Worm (Caenorhabditis elegans): ENCODE data around the gene eat-2.

eat-2 gene

ce11 chrII:14154357-14154756 lies 17.1 kb downstream of the eat-2 start, which contains the start of gene Y48B6A.1:
Gene Y48B6A.1 (minus strand): TSS chrII:14154373.
- TF ChIP-seq tbx-37 (GFP tag; conservative IDR thresholded peaks at IDR 0.05): peak; percentile 69
- no peak for TF ChIP-seq hmbx-1 (tag; optimal IDR thresholded peaks at IDR 0.05)
- peak; percentile 76 for TF ChIP-seq pes-1 (GFP tag; IDR thresholded peaks at IDR 0.05)
- peak; percentile 50; the same call in 1 of the 2 replicates for TF ChIP-seq flt-1 (GFP tag; IDR thresholded peaks at IDR 0.05)
- TF ChIP-seq hmg-4 (GFP tag; optimal IDR thresholded peaks at IDR 0.05): peak; percentile 79
- no peak for TF ChIP-seq sea-1 (GFP tag; conservative IDR thresholded peaks at IDR 0.05)
- peak; percentile 6 for TF ChIP-seq hnd-1 (tag; optimal IDR thresholded peaks at IDR 0.05)
- no peak for TF ChIP-seq tra-4 (tag; optimal IDR thresholded peaks at IDR 0.05)
- peak; percentile 86 for TF ChIP-seq F13C5.2 (tag; optimal IDR thresholded peaks at IDR 0.05)

ce11 chrII:14152274-14152673 lies 19.2 kb downstream of the eat-2 start:
- no peak for TF ChIP-seq ets-7 (tag; optimal IDR thresholded peaks at IDR 0.05)
- no peak for TF ChIP-seq hmg-4 (GFP tag; optimal IDR thresholded peaks at IDR 0.05)
- TF ChIP-seq ceh-36 (tag; optimal IDR thresholded peaks at IDR 0.05): no peak
- TF ChIP-seq hmbx-1 (tag; optimal IDR thresholded peaks at IDR 0.05): no peak

ce11 chrII:14150031-14150430 lies 21.4 kb downstream of the eat-2 start, which contains the start of gene W03H9.1:
Gene W03H9.1 (minus strand): TSS chrII:14150131.
- TF ChIP-seq flt-1 (GFP tag; IDR thresholded peaks at IDR 0.05): no peak
- no peak for TF ChIP-seq ama-1 (optimal IDR thresholded peaks at IDR 0.05)
- no peak for TF ChIP-seq hnd-1 (tag; optimal IDR thresholded peaks at IDR 0.05)
- no peak for TF ChIP-seq tbx-37 (GFP tag; conservative IDR thresholded peaks at IDR 0.05)
- no peak for TF ChIP-seq F13C5.2 (tag; optimal IDR thresholded peaks at IDR 0.05)
- no peak for TF ChIP-seq tbx-11 (GFP tag; IDR thresholded peaks at IDR 0.05)
- no peak for TF ChIP-seq ceh-13 (GFP tag; optimal IDR thresholded peaks at IDR 0.05)
- no peak for TF ChIP-seq ets-7 (tag; optimal IDR thresholded peaks at IDR 0.05)
- TF ChIP-seq sea-1 (GFP tag; conservative IDR thresholded peaks at IDR 0.05): no peak
- no peak for TF ChIP-seq aly-1 (tag; optimal IDR thresholded peaks at IDR 0.05)
- no peak for TF ChIP-seq pes-1 (GFP tag; IDR thresholded peaks at IDR 0.05)
- no peak for TF ChIP-seq hmg-4 (GFP tag; optimal IDR thresholded peaks at IDR 0.05)
- no peak for TF ChIP-seq ceh-36 (tag; optimal IDR thresholded peaks at IDR 0.05)
- TF ChIP-seq hmbx-1 (tag; optimal IDR thresholded peaks at IDR 0.05): no peak
- no peak for TF ChIP-seq B0310.2 (tag; optimal IDR thresholded peaks at IDR 0.05)

ce11 chrII:14143838-14144268 lies 27.6 kb downstream of the eat-2 start, which contains the start of gene W03H9.2:
Gene W03H9.2 (minus strand): TSS chrII:14143869.
- TF ChIP-seq tbx-37 (GFP tag; conservative IDR thresholded peaks at IDR 0.05) (peak; percentile 68; the same call in 1 of the 2 replicates), ceh-36 (tag; optimal IDR thresholded peaks at IDR 0.05) (no peak), F13C5.2 (tag; optimal IDR thresholded peaks at IDR 0.05) (peak; percentile 77), hnd-1 (tag; optimal IDR thresholded peaks at IDR 0.05) (peak; percentile 55), tbx-11 (GFP tag; IDR thresholded peaks at IDR 0.05) (0 out of 2 replicates have a peak, but pooled peaks have one; percentile 19), hmbx-1 (tag; optimal IDR thresholded peaks at IDR 0.05) (peak; percentile 56), aly-1 (tag; optimal IDR thresholded peaks at IDR 0.05) (peak; percentile 46), hmg-4 (GFP tag; optimal IDR thresholded peaks at IDR 0.05) (peak; percentile 68), ama-1 (optimal IDR thresholded peaks at IDR 0.05) (no peak), pes-1 (GFP tag; IDR thresholded peaks at IDR 0.05) (peak; percentile 76), ceh-13 (GFP tag; optimal IDR thresholded peaks at IDR 0.05) (peak; percentile 52), flt-1 (GFP tag; IDR thresholded peaks at IDR 0.05) (0 out of 2 replicates have a peak, but pooled peaks have one; percentile 49), sea-1 (GFP tag; conservative IDR thresholded peaks at IDR 0.05) (no peak), ets-7 (tag; optimal IDR thresholded peaks at IDR 0.05) (peak; percentile 68), tra-4 (tag; optimal IDR thresholded peaks at IDR 0.05) (no peak), B0310.2 (tag; optimal IDR thresholded peaks at IDR 0.05) (peak; percentile 70), scrt-1 (GFP tag; IDR thresholded peaks at IDR 0.05) (no peak)

- TF ChIP-seq flt-1 (GFP tag; IDR thresholded peaks at IDR 0.05): 0 out of 2 replicates have a peak, but pooled peaks have one; percentile 21
Measured at ce11 chrII:14142098-14142554, 29.3 kb downstream of the eat-2 start, which contains the start of gene cacn-1. Gene cacn-1 (minus strand): TSS chrII:14142148.

ce11 chrII:14138849-14139419 lies 32.5 kb downstream of the eat-2 start:
- TF ChIP-seq hnd-1 (tag; optimal IDR thresholded peaks at IDR 0.05): no peak

- TF ChIP-seq flt-1 (GFP tag; IDR thresholded peaks at IDR 0.05): no peak
- TF ChIP-seq hnd-1 (tag; optimal IDR thresholded peaks at IDR 0.05): no peak
- no peak for TF ChIP-seq ceh-36 (tag; optimal IDR thresholded peaks at IDR 0.05)
- TF ChIP-seq sea-1 (GFP tag; conservative IDR thresholded peaks at IDR 0.05): no peak
- no peak for TF ChIP-seq aly-1 (tag; optimal IDR thresholded peaks at IDR 0.05)
- TF ChIP-seq ceh-13 (GFP tag; optimal IDR thresholded peaks at IDR 0.05): no peak
- no peak for TF ChIP-seq tbx-37 (GFP tag; conservative IDR thresholded peaks at IDR 0.05)
- no peak for TF ChIP-seq ama-1 (optimal IDR thresholded peaks at IDR 0.05)
- no peak for TF ChIP-seq pes-1 (GFP tag; IDR thresholded peaks at IDR 0.05)
- no peak for TF ChIP-seq hmbx-1 (tag; optimal IDR thresholded peaks at IDR 0.05)
- no peak for TF ChIP-seq hmg-4 (GFP tag; optimal IDR thresholded peaks at IDR 0.05)
- TF ChIP-seq tra-4 (tag; optimal IDR thresholded peaks at IDR 0.05): no peak
- TF ChIP-seq tbx-11 (GFP tag; IDR thresholded peaks at IDR 0.05): no peak
- no peak for TF ChIP-seq F13C5.2 (tag; optimal IDR thresholded peaks at IDR 0.05)
- TF ChIP-seq ets-7 (tag; optimal IDR thresholded peaks at IDR 0.05): no peak
- TF ChIP-seq scrt-1 (GFP tag; IDR thresholded peaks at IDR 0.05): no peak
- no peak for TF ChIP-seq B0310.2 (tag; optimal IDR thresholded peaks at IDR 0.05)
Measured at ce11 chrII:14137538-14137937, 33.9 kb downstream of the eat-2 start, which contains the start of gene K09E4.1. Gene K09E4.1 (plus strand): TSS chrII:14137838.

- no peak for TF ChIP-seq ceh-13 (GFP tag; optimal IDR thresholded peaks at IDR 0.05)
- no peak for TF ChIP-seq hmg-4 (GFP tag; optimal IDR thresholded peaks at IDR 0.05)
- TF ChIP-seq pes-1 (GFP tag; IDR thresholded peaks at IDR 0.05): no peak
- no peak for TF ChIP-seq tbx-37 (GFP tag; conservative IDR thresholded peaks at IDR 0.05)
- no peak for TF ChIP-seq flt-1 (GFP tag; IDR thresholded peaks at IDR 0.05)
- no peak for TF ChIP-seq tbx-11 (GFP tag; IDR thresholded peaks at IDR 0.05)
- no peak for TF ChIP-seq ceh-36 (tag; optimal IDR thresholded peaks at IDR 0.05)
- TF ChIP-seq sea-1 (GFP tag; conservative IDR thresholded peaks at IDR 0.05): no peak
- no peak for TF ChIP-seq ets-7 (tag; optimal IDR thresholded peaks at IDR 0.05)
- TF ChIP-seq hnd-1 (tag; optimal IDR thresholded peaks at IDR 0.05): no peak
- no peak for TF ChIP-seq aly-1 (tag; optimal IDR thresholded peaks at IDR 0.05)
- no peak for TF ChIP-seq tra-4 (tag; optimal IDR thresholded peaks at IDR 0.05)
- no peak for TF ChIP-seq hmbx-1 (tag; optimal IDR thresholded peaks at IDR 0.05)
Measured at ce11 chrII:14136302-14136701, 35.2 kb downstream of the eat-2 start.

Data from whole organism, early embryonic.